Worm (Caenorhabditis elegans): Measurements from ENCODE around the gene oac-21.

The oac-21 gene

DNA sequence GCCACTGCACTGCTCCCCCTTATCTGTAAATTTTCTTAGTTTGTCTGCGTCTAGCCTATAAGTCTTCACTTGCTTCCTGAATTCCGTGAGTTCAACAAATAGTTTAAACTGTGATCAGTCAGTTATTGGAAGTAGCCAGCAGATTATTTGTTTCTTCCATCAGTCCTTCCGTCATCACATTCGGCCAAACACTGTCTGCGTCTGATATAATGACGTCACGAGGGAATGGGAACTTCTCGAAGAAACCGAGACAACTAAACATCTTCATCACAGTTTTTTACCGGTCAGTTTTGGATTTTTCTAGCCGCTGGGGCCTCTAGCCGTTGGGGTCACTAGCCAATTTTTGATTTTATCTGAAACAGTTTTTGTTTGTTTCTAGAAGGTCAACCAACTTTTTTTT, 23.0 kb upstream of the oac-21 start:
- TF ChIP-seq nhr-80 (tag; optimal IDR thresholded peaks at IDR 0.05) (peak; percentile 34), let-607 (tag; optimal IDR thresholded peaks at IDR 0.05) (no peak)

DNA sequence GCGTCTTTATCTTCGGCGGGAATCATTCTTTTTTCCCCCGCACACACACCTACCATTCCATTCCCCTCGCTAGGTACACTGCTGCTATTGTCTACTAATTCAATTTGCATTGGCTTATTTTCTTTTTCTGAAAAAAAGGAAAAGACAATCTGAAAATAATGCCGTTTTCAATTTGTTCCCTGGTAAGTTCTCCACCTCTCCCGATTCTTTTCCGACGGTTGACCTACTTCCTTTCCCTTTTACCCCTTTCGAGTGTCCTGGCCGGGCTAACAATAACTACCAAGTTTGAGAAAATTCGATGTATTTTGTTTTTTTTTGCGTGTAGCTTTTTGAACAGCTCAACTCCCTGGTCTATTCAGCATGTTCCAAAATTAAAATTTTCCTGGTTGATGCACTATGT, 21.8 kb upstream of the oac-21 start, which contains the start of gene F37C4.4:
Gene F37C4.4 (plus strand): TSS at position 58 of the 400 bp plus-strand sequence.
- no peak for TF ChIP-seq athp-1 (tag; optimal IDR thresholded peaks at IDR 0.05)
- TF ChIP-seq madf-8 (GFP tag; conservative IDR thresholded peaks at IDR 0.05), result no peak
- no peak for TF ChIP-seq F52B5.7 (tag; optimal IDR thresholded peaks at IDR 0.05)
- no peak for TF ChIP-seq hsf-1 (GFP tag; IDR thresholded peaks at IDR 0.05)
- no peak for TF ChIP-seq rpc-1 (optimal IDR thresholded peaks at IDR 0.05)
- TF ChIP-seq rpc-1 (tag; optimal IDR thresholded peaks at IDR 0.05), result no peak
- no peak for TF ChIP-seq akir-1 (GFP tag; optimal IDR thresholded peaks at IDR 0.05)
- no peak for TF ChIP-seq C06A6.2 (GFP tag; conservative IDR thresholded peaks at IDR 0.05)

DNA sequence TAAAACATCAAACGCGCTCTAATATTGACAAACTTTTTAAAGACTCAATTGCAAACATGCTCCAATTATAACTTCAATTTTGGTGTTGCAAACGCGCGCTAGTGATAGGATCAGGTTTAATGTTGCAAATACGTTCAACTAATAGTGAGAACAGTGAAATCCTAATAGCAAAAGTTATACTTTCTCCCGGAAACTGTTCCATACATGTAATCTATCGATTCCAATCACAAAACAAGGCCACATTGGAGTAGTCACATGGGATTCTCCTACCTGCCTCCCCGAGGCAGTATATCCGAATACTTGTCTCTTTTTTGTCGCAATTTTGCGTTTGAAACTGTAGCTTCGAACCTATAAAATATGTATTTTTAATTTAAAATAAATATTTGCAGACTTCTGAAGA, 19.2 kb upstream of the oac-21 start:
- no peak for TF ChIP-seq hmg-20 (GFP tag; IDR thresholded peaks at IDR 0.05)
- no peak for TF ChIP-seq ceh-100 (GFP tag; IDR thresholded peaks at IDR 0.05)
- no peak for TF ChIP-seq egrh-3 (GFP tag; IDR thresholded peaks at IDR 0.05)
- TF ChIP-seq ekl-4 (GFP tag; IDR thresholded peaks at IDR 0.05), result no peak
- TF ChIP-seq bed-2 (GFP tag; IDR thresholded peaks at IDR 0.05), result no peak
- TF ChIP-seq Y95B8A.8 (GFP tag; IDR thresholded peaks at IDR 0.05), result no peak
- no peak for TF ChIP-seq F39B2.1 (GFP tag; IDR thresholded peaks at IDR 0.05)
- TF ChIP-seq aptf-2 (GFP tag; conservative IDR thresholded peaks at IDR 0.05), result no peak
- TF ChIP-seq attf-3 (GFP tag; conservative IDR thresholded peaks at IDR 0.05), result no peak
- TF ChIP-seq nhr-179 (tag; optimal IDR thresholded peaks at IDR 0.05), result no peak
- no peak for TF ChIP-seq ceh-58 (GFP tag; IDR thresholded peaks at IDR 0.05)
- no peak for TF ChIP-seq tbx-9 (tag; optimal IDR thresholded peaks at IDR 0.05; ENCODE audit: borderline replicate concordance)
- TF ChIP-seq K11D2.4 (GFP tag; IDR thresholded peaks at IDR 0.05), result no peak
- no peak for TF ChIP-seq nhr-120 (GFP tag; IDR thresholded peaks at IDR 0.05)
- TF ChIP-seq somi-1 (GFP tag; optimal IDR thresholded peaks at IDR 0.05), result no peak
- TF ChIP-seq ceh-40 (GFP tag; IDR thresholded peaks at IDR 0.05), result no peak
- no peak for TF ChIP-seq lag-1 (GFP tag; IDR thresholded peaks at IDR 0.05)
- TF ChIP-seq ets-4 (GFP tag; optimal IDR thresholded peaks at IDR 0.05), result no peak
- no peak for TF ChIP-seq lsy-27 (tag; optimal IDR thresholded peaks at IDR 0.05; ENCODE audit: borderline replicate concordance, insufficient read depth)

DNA sequence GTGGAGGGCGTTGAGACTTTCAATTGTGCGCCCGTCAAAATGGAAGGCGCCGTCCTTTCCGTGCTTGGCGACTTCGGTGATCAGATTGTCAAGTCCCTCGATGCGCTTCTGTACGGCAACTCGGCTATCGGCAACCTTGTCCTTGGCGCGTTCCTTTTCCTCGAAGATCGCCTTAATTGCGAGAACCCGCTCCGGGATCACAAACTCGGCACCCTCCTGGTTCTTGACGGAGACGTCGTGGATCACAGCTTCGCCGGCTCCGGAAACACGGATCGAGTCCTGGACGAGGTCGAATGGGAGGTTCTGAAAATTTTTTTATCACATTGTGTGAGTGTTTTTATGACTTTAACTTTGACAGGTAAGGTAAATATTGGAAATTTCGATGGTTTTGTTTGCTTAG, 15.9 kb upstream of the oac-21 start:
- no peak for TF ChIP-seq Y53G8AR.9 (GFP tag; conservative IDR thresholded peaks at IDR 0.05)
- no peak for TF ChIP-seq pha-4 (tag; optimal IDR thresholded peaks at IDR 0.05)
- TF ChIP-seq hlh-26 (GFP tag; conservative IDR thresholded peaks at IDR 0.05), result no peak
- TF ChIP-seq zfh-2 (GFP tag; conservative IDR thresholded peaks at IDR 0.05), result peak; percentile 50
- peak in 1 of 3 experiments; percentile 25 for TF ChIP-seq lin-35 (GFP tag; optimal IDR thresholded peaks at IDR 0.05)
- TF ChIP-seq egl-18 (GFP tag; IDR thresholded peaks at IDR 0.05), result no peak
- TF ChIP-seq rec-8 (tag; optimal IDR thresholded peaks at IDR 0.05), result no peak
- TF ChIP-seq ztf-18 (tag; optimal IDR thresholded peaks at IDR 0.05), result no peak
- TF ChIP-seq sptf-2 (GFP tag; optimal IDR thresholded peaks at IDR 0.05), result no peak
- TF ChIP-seq akir-1 (GFP tag; optimal IDR thresholded peaks at IDR 0.05), result no peak
- TF ChIP-seq B0035.1 (tag; optimal IDR thresholded peaks at IDR 0.05), result no peak
- no peak for TF ChIP-seq die-1 (tag; optimal IDR thresholded peaks at IDR 0.05)
- TF ChIP-seq hsf-1 (GFP tag; IDR thresholded peaks at IDR 0.05), result no peak
- TF ChIP-seq lin-40 (tag; optimal IDR thresholded peaks at IDR 0.05), result no peak
